Worm (Caenorhabditis elegans) whole organism, late embryonic: ENCODE measurements around the gene srj-4.

Source experiments
- C08G9.2 ChIP-seq: sonication (generic microtip); optimal IDR thresholded peaks from 2 replicates; lab custom pipeline; 2016; ENCODE audit warnings: mild to moderate bottlenecking, missing genetic modification characterization, moderate library complexity, missing compliant biosample characterization
- F13H6.1 ChIP-seq: sonication (generic microtip); optimal IDR thresholded peaks from 2 replicates; lab custom pipeline; 2016; ENCODE audit warnings: missing genetic modification characterization, missing compliant biosample characterization
- K09A11.1 ChIP-seq: sonication (generic microtip); optimal IDR thresholded peaks from 2 replicates; lab custom pipeline; 2017; ENCODE audit warnings: antibody characterized with exemption, mild to moderate bottlenecking, missing genetic modification characterization, missing compliant biosample characterization; ENCODE audit not compliant: insufficient read depth
- ahr-1 ChIP-seq: sonication (generic microtip); optimal IDR thresholded peaks from 2 replicates; lab custom pipeline; 2016; ENCODE audit warnings: missing genetic modification characterization, missing compliant biosample characterization
- ceh-18 ChIP-seq: sonication (generic microtip); optimal IDR thresholded peaks from 2 replicates; lab custom pipeline; 2016; ENCODE audit warnings: missing genetic modification characterization, missing compliant biosample characterization
- ceh-19 ChIP-seq: fragments of 200-800 bp; sonication (Bioruptor generic); optimal IDR thresholded peaks from 2 replicates; lab custom pipeline; 2018; ENCODE audit warnings: mild to moderate bottlenecking, missing genetic modification characterization, missing compliant biosample characterization
- ceh-30 ChIP-seq: fragments of 150-350 bp; optimal IDR thresholded peaks from 2 replicates; lab custom pipeline; 2014; ENCODE audit warnings: missing biosample characterization, missing genetic modification characterization
- ceh-31 ChIP-seq: sonication (generic microtip); optimal IDR thresholded peaks from 2 replicates; lab custom pipeline; 2016; ENCODE audit warnings: missing genetic modification characterization, missing compliant biosample characterization
- ceh-45 ChIP-seq: fragments of 200-800 bp; sonication (Bioruptor generic); IDR thresholded peaks from 2 replicates; pipeline ENCODE4 v1.3.6; 2022; ENCODE audit warnings: missing genetic modification reagents, missing genetic modification characterization, missing compliant biosample characterization
- ceh-48 ChIP-seq: sonication (generic microtip); optimal IDR thresholded peaks from 2 replicates; lab custom pipeline; 2016; ENCODE audit warnings: missing genetic modification characterization, inconsistent platforms, missing compliant biosample characterization
- ceh-6 ChIP-seq: fragments of 200-800 bp; sonication (Bioruptor generic); optimal IDR thresholded peaks from 2 replicates; lab custom pipeline; 2018; ENCODE audit warnings: mild to moderate bottlenecking, missing genetic modification characterization, missing compliant biosample characterization
- dmd-4 ChIP-seq: sonication (generic microtip); optimal IDR thresholded peaks from 2 replicates; lab custom pipeline; 2016; ENCODE audit warnings: borderline replicate concordance, missing genetic modification characterization, missing compliant biosample characterization
- elt-4 ChIP-seq: sonication (generic microtip); optimal IDR thresholded peaks from 2 replicates; lab custom pipeline; 2016; ENCODE audit warnings: missing genetic modification characterization, missing compliant biosample characterization
- ets-4 ChIP-seq: sonication (generic microtip); optimal IDR thresholded peaks from 2 replicates; lab custom pipeline; 2016; ENCODE audit warnings: missing genetic modification characterization, missing compliant biosample characterization
- fkh-10 ChIP-seq: fragments of 150-350 bp; optimal IDR thresholded peaks from 2 replicates; lab custom pipeline; 2014; ENCODE audit warnings: missing biosample characterization, missing genetic modification reagents, missing genetic modification characterization
- fkh-6 ChIP-seq: sonication (generic microtip); optimal IDR thresholded peaks from 2 replicates; lab custom pipeline; 2016; ENCODE audit warnings: missing genetic modification characterization, missing compliant biosample characterization
- gmeb-2 ChIP-seq: sonication (generic microtip); optimal IDR thresholded peaks from 2 replicates; lab custom pipeline; 2016; ENCODE audit warnings: missing genetic modification characterization, inconsistent platforms, missing compliant biosample characterization
- hlh-13 ChIP-seq: fragments of 200-800 bp; sonication (Bioruptor generic); optimal IDR thresholded peaks from 2 replicates; lab custom pipeline; 2018; ENCODE audit warnings: mild to moderate bottlenecking, missing genetic modification characterization, missing compliant biosample characterization
- hlh-15 ChIP-seq: sonication (generic microtip); optimal IDR thresholded peaks from 2 replicates; lab custom pipeline; 2016; ENCODE audit warnings: missing genetic modification characterization, missing compliant biosample characterization
- hlh-30 ChIP-seq: sonication (generic microtip); optimal IDR thresholded peaks from 2 replicates; lab custom pipeline; 2017; ENCODE audit warnings: antibody characterized with exemption, missing genetic modification characterization, missing compliant biosample characterization; ENCODE audit not compliant: insufficient read depth
- hlh-8 ChIP-seq: sonication (generic microtip); optimal IDR thresholded peaks from 2 replicates; lab custom pipeline; 2016; ENCODE audit warnings: missing genotype, missing genetic modification characterization, missing compliant biosample characterization
- lim-6 ChIP-seq: sonication (generic microtip); optimal IDR thresholded peaks from 2 replicates; lab custom pipeline; 2016; ENCODE audit warnings: missing genetic modification characterization, missing compliant biosample characterization
- lin-11 ChIP-seq: fragments of 200-800 bp; sonication (Bioruptor generic); optimal IDR thresholded peaks from 2 replicates; lab custom pipeline; 2018; ENCODE audit warnings: mild to moderate bottlenecking, missing genetic modification characterization, missing compliant biosample characterization
- mec-3 ChIP-seq: sonication (generic microtip); optimal IDR thresholded peaks from 2 replicates; lab custom pipeline; 2016; ENCODE audit warnings: borderline replicate concordance, missing genetic modification characterization, missing compliant biosample characterization
- nfya-1 ChIP-seq: sonication (generic microtip); optimal IDR thresholded peaks from 2 replicates; lab custom pipeline; 2017; ENCODE audit warnings: missing genetic modification characterization, mild to moderate bottlenecking, missing compliant biosample characterization, antibody characterized with exemption, moderate library complexity
- nhr-11 ChIP-seq: fragments of 150-350 bp; optimal IDR thresholded peaks from 2 replicates; lab custom pipeline; 2014; ENCODE audit warnings: missing biosample characterization, missing genetic modification characterization
- nhr-232 ChIP-seq: sonication (generic microtip); optimal IDR thresholded peaks from 2 replicates; lab custom pipeline; 2016; ENCODE audit warnings: missing genetic modification characterization, missing compliant biosample characterization
- odd-2 ChIP-seq: sonication (generic microtip); optimal IDR thresholded peaks from 2 replicates; lab custom pipeline; 2017; ENCODE audit warnings: antibody characterized with exemption, mild to moderate bottlenecking, missing genetic modification characterization, missing compliant biosample characterization
- pat-9 ChIP-seq: fragments of 200-800 bp; sonication (Bioruptor generic); optimal IDR thresholded peaks from 2 replicates; lab custom pipeline; 2018; ENCODE audit warnings: mild to moderate bottlenecking, missing genetic modification characterization, moderate library complexity, missing compliant biosample characterization
- pha-4 ChIP-seq: fragments of 150-350 bp; optimal IDR thresholded peaks from 2 replicates; lab custom pipeline; 2018; ENCODE audit warnings: missing biosample characterization, missing genetic modification reagents, missing genetic modification characterization
- pqm-1 ChIP-seq: sonication (generic microtip); optimal IDR thresholded peaks from 2 replicates; lab custom pipeline; 2016; ENCODE audit warnings: missing genetic modification characterization, missing compliant biosample characterization
- ref-2 ChIP-seq: sonication (generic microtip); optimal IDR thresholded peaks from 2 replicates; lab custom pipeline; 2016; ENCODE audit warnings: missing genetic modification characterization, missing compliant biosample characterization
- sdc-2 ChIP-seq: sonication (generic microtip); optimal IDR thresholded peaks from 2 replicates; lab custom pipeline; 2016; ENCODE audit warnings: missing genotype, missing genetic modification characterization, missing compliant biosample characterization
- sox-2 ChIP-seq: fragments of 200-800 bp; sonication (Bioruptor generic); IDR thresholded peaks from 2 replicates; pipeline ENCODE4 v1.3.6; 2022; ENCODE audit warnings: missing genetic modification reagents, missing genetic modification characterization, missing compliant biosample characterization
- sox-4 ChIP-seq: sonication (generic microtip); optimal IDR thresholded peaks from 2 replicates; lab custom pipeline; 2017; ENCODE audit warnings: mild to moderate bottlenecking, missing genetic modification characterization, inconsistent platforms, missing compliant biosample characterization
- tbx-2 ChIP-seq: sonication (generic microtip); optimal IDR thresholded peaks from 2 replicates; lab custom pipeline; 2016; ENCODE audit warnings: missing genetic modification characterization, missing compliant biosample characterization
- tbx-7 ChIP-seq: sonication (generic microtip); optimal IDR thresholded peaks from 2 replicates; lab custom pipeline; 2016; ENCODE audit warnings: missing genotype, missing genetic modification characterization, missing compliant biosample characterization
- unc-3 ChIP-seq, 2 experiments: fragments of 200-800 bp in 1 of 2; sonication (Bioruptor generic) in 1 of 2; sonication (generic microtip) in 1 of 2; conservative IDR thresholded peaks in 1 of 2; optimal IDR thresholded peaks in 1 of 2; 2 replicates each; pipeline versions ENCODE4 v1.3.6 to Lab custom; 2016 to 2022; ENCODE audit warnings: missing compliant biosample characterization in 2 of 2, missing genetic modification characterization in 2 of 2, missing genetic modification reagents in 1 of 2
- unc-42 ChIP-seq: sonication (generic microtip); optimal IDR thresholded peaks from 2 replicates; lab custom pipeline; 2016; ENCODE audit warnings: missing genotype, missing genetic modification characterization, missing compliant biosample characterization
- unc-55 ChIP-seq: sonication (generic microtip); optimal IDR thresholded peaks from 2 replicates; lab custom pipeline; 2017; ENCODE audit warnings: missing biosample characterization, missing genetic modification reagents, missing genetic modification characterization
- unc-86 ChIP-seq: sonication (generic microtip); optimal IDR thresholded peaks from 2 replicates; lab custom pipeline; 2016; ENCODE audit warnings: missing genetic modification characterization, missing compliant biosample characterization

srj-4 gene

DNA sequence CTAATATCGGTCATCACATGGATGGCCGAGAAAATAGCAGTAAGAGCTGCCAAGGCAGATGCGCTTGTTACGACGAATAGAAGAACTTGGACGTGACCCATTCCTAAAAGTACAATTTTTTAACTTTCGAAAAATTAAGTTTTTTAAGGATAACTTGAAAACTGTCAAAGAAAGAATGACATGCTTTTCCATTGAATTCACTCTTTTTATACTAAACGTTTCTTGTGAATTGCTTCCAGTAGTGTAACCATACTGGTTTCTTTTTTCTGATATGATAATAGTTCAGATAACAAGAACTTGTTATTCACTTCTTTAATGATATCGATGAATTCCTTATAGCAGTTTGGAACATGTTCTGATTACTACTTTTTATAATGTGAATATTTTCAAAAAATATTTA is 4.6 kb downstream of the srj-4 start, which contains the start of gene col-37:
TSS of gene col-37 (minus strand) at position 101 of the 400 bp plus-strand sequence.
- TF ChIP-seq sox-2 (GFP tag; lab: Robert Waterston, UW): no peak
- no peak for TF ChIP-seq unc-3 (GFP tag; conservative IDR thresholded peaks at IDR 0.05; lab: Robert Waterston, UW)
- TF ChIP-seq unc-3 (tag; optimal IDR thresholded peaks at IDR 0.05; lab: Kevin White, UChicago): no peak
- TF ChIP-seq ahr-1: no peak
- TF ChIP-seq ceh-19 (GFP tag; lab: Kevin White, UChicago): no peak
- no peak for TF ChIP-seq hlh-30 (tag; lab: Kevin White, UChicago)
- no peak for TF ChIP-seq hlh-13 (GFP tag; lab: Kevin White, UChicago)
- TF ChIP-seq ceh-30: no peak
- no peak for TF ChIP-seq sdc-2
- TF ChIP-seq fkh-6 (tag; lab: Kevin White, UChicago): no peak
- no peak for TF ChIP-seq pat-9 (tag; lab: Kevin White, UChicago)
- no peak for TF ChIP-seq lim-6
- no peak for TF ChIP-seq hlh-8 (tag; lab: Kevin White, UChicago)
- no peak for TF ChIP-seq tbx-2
- no peak for TF ChIP-seq F13H6.1 (tag; lab: Kevin White, UChicago)
- TF ChIP-seq, all 69 proteins: peak for 0

DNA sequence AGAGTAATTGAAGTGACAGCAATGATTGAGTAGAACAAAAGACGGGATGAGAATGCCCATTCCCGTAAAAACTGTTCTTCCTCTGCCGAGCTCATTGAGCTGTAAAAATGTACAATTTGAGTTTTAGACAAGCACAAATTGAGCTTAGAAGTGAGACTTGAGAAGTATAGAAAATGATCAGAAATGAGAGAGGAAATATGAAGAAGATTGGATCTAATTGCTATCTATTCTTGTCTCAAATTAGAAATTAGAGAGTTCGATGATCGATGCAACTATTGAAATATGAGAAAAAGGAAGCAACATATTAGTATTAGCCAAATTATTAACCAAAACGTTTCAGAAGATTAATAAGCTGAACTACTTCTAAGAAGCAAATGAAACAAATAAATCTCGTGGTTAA is 7.1 kb downstream of the srj-4 start, which contains the start of gene ZK863.1:
TSS of gene ZK863.1 (minus strand) at position 101 of the 400 bp plus-strand sequence.
- TF ChIP-seq lim-6: no peak
- no peak for TF ChIP-seq ceh-45
- TF ChIP-seq nfya-1 (tag; lab: Kevin White, UChicago): no peak
- no peak for TF ChIP-seq C08G9.2 (tag; lab: Kevin White, UChicago)
- TF ChIP-seq tbx-7: no peak
- no peak for TF ChIP-seq K09A11.1 (tag; lab: Kevin White, UChicago)
- TF ChIP-seq elt-4 (tag; lab: Kevin White, UChicago): no peak
- no peak for TF ChIP-seq unc-86
- TF ChIP-seq sox-4 (tag; lab: Kevin White, UChicago): no peak
- TF ChIP-seq ceh-18 (tag; lab: Kevin White, UChicago): no peak
- no peak for TF ChIP-seq hlh-13 (GFP tag; lab: Kevin White, UChicago)
- no peak for TF ChIP-seq hlh-15 (tag; lab: Kevin White, UChicago)
- no peak for TF ChIP-seq unc-55
- TF ChIP-seq fkh-10: no peak
- no peak for TF ChIP-seq pqm-1 (tag; lab: Kevin White, UChicago)
- no peak for TF ChIP-seq nhr-232 (tag; lab: Kevin White, UChicago)
- no peak for TF ChIP-seq ref-2

- no peak for TF ChIP-seq odd-2 (tag; lab: Kevin White, UChicago)
- TF ChIP-seq lin-11: no peak
- no peak for TF ChIP-seq fkh-10
- no peak for TF ChIP-seq dmd-4 (tag; lab: Kevin White, UChicago)
- no peak for TF ChIP-seq lim-6
- no peak for TF ChIP-seq tbx-2
- no peak for TF ChIP-seq nhr-11 (tag; lab: Kevin White, UChicago)
Observed at ce11 chrV:12179338-12179737, 16.3 kb downstream of the srj-4 start, which contains the start of gene clec-224. Gene clec-224, minus strand, starts transcription at chrV:12179438.

- TF ChIP-seq elt-4 (tag; lab: Kevin White, UChicago) (no peak), ref-2 (no peak), F13H6.1 (tag; lab: Kevin White, UChicago) (no peak), sox-4 (tag; lab: Kevin White, UChicago) (no peak), pqm-1 (tag; lab: Kevin White, UChicago) (no peak), ceh-31 (tag; lab: Kevin White, UChicago) (no peak), C08G9.2 (tag; lab: Kevin White, UChicago) (no peak), mec-3 (tag; lab: Kevin White, UChicago) (no peak), gmeb-2 (tag; lab: Kevin White, UChicago) (no peak), pha-4 (tag; lab: Kevin White, UChicago) (no peak), unc-3 (GFP tag; conservative IDR thresholded peaks at IDR 0.05; lab: Robert Waterston, UW) (no peak), unc-3 (tag; optimal IDR thresholded peaks at IDR 0.05; lab: Kevin White, UChicago) (no peak), ceh-48 (tag; lab: Kevin White, UChicago) (no peak), ceh-6 (GFP tag; lab: Kevin White, UChicago) (no peak), unc-42 (tag; lab: Kevin White, UChicago) (no peak), ets-4 (no peak)
Observed at ce11 chrV:12181310-12181709, 18.3 kb downstream of the srj-4 start, which contains the start of gene elpc-3. Gene elpc-3, minus strand, starts transcription at chrV:12181410.
